Worm (Caenorhabditis elegans): ENCODE results near the gene C50D2.6.

- TF ChIP-seq T22C8.4 (GFP tag; IDR thresholded peaks at IDR 0.05): no peak
- TF ChIP-seq tab-1 (GFP tag; IDR thresholded peaks at IDR 0.05): no peak
- TF ChIP-seq cog-1 (tag; optimal IDR thresholded peaks at IDR 0.05): no peak
- TF ChIP-seq klf-2 (GFP tag; conservative IDR thresholded peaks at IDR 0.05): no peak
- TF ChIP-seq med-1 (GFP tag; optimal IDR thresholded peaks at IDR 0.05; ENCODE audit: insufficient read depth): no peak
These were observed 8.4 kb upstream of the C50D2.6 start for ce11 chrII:75831-76230.

All from whole organism, midembryonic.